Fruit fly (Drosophila melanogaster): ENCODE data around the gene CG11226.

The CG11226 gene

dm6 chr3L:22871030-22871844, 34.4 kb downstream of the CG11226 start (continued):
- peak; percentile 48 for TF ChIP-seq CG9932 (GFP tag; IDR thresholded peaks at IDR 0.05)
- TF ChIP-seq Blimp-1 (GFP tag; optimal IDR thresholded peaks at IDR 0.05) = no peak
- no peak for TF ChIP-seq eve (GFP tag; optimal IDR thresholded peaks at IDR 0.05)
- no peak for TF ChIP-seq CG3838 (GFP tag; optimal IDR thresholded peaks at IDR 0.05)
- peak; percentile 86 for TF ChIP-seq cg (GFP tag; optimal IDR thresholded peaks at IDR 0.05)
- TF ChIP-seq CG12071 (GFP tag; optimal IDR thresholded peaks at IDR 0.05) = no peak
- TF ChIP-seq Hr3 (GFP tag; optimal IDR thresholded peaks at IDR 0.05) = no peak
- TF ChIP-seq Atf6 (GFP tag; IDR thresholded peaks at IDR 0.05) = no peak
- no peak for TF ChIP-seq odd (GFP tag; optimal IDR thresholded peaks at IDR 0.05)
- no peak for TF ChIP-seq CG12155 (GFP tag; optimal IDR thresholded peaks at IDR 0.05)
- no peak for TF ChIP-seq Dip2 (GFP tag; IDR thresholded peaks at IDR 0.05)
- TF ChIP-seq CG13287 (GFP tag; IDR thresholded peaks at IDR 0.05; ENCODE audit: partially characterized antibody) = peak; percentile 70
- no peak for TF ChIP-seq ewg (GFP tag; optimal IDR thresholded peaks at IDR 0.05)
- no peak for TF ChIP-seq lilli (GFP tag; optimal IDR thresholded peaks at IDR 0.05)
- TF ChIP-seq sob (GFP tag; IDR thresholded peaks at IDR 0.05) = peak; percentile 14; the same call in 1 of the 2 replicates
- TF ChIP-seq Doc2 (GFP tag; IDR thresholded peaks at IDR 0.05) = no peak
- TF ChIP-seq CG7271 (tag; optimal IDR thresholded peaks at IDR 0.05) = no peak
- peak; percentile 34; the same call in 1 of the 2 replicates for TF ChIP-seq CG14014 (GFP tag; IDR thresholded peaks at IDR 0.05)
- TF ChIP-seq CG17186 (GFP tag; optimal IDR thresholded peaks at IDR 0.05) = no peak
- peak; percentile 2 for TF ChIP-seq HmgZ (tag; optimal IDR thresholded peaks at IDR 0.05)
- TF ChIP-seq jumu (GFP tag; optimal IDR thresholded peaks at IDR 0.05) = no peak
- peak; percentile 12 for TF ChIP-seq sqz (GFP tag; optimal IDR thresholded peaks at IDR 0.05)
- no peak for TF ChIP-seq croc (GFP tag; conservative IDR thresholded peaks at IDR 0.05)
- peak; percentile 71 for TF ChIP-seq tna (GFP tag; IDR thresholded peaks at IDR 0.05; ENCODE audit: partially characterized antibody)
- TF ChIP-seq CG11247 (GFP tag; IDR thresholded peaks at IDR 0.05) = peak; percentile 41; the same call in 1 of the 2 replicates
- no peak for TF ChIP-seq Deaf1 (tag; optimal IDR thresholded peaks at IDR 0.05)
- peak; percentile 9 for TF ChIP-seq CG2120 (GFP tag; optimal IDR thresholded peaks at IDR 0.05)
- peak; percentile 33 for TF ChIP-seq CG7786 (GFP tag; optimal IDR thresholded peaks at IDR 0.05)
- TF ChIP-seq Gug (GFP tag; IDR thresholded peaks at IDR 0.05) = no peak
- no peak for TF ChIP-seq TFAM (GFP tag; optimal IDR thresholded peaks at IDR 0.05)

- peak; percentile 64 for TF ChIP-seq cg (GFP tag; optimal IDR thresholded peaks at IDR 0.05)
- TF ChIP-seq her (GFP tag; optimal IDR thresholded peaks at IDR 0.05) = peak; percentile 44
- TF ChIP-seq CG17186 (GFP tag; optimal IDR thresholded peaks at IDR 0.05) = peak; percentile 32
- no peak for TF ChIP-seq Fer2 (tag; optimal IDR thresholded peaks at IDR 0.05)
- no peak for TF ChIP-seq Side (GFP tag; optimal IDR thresholded peaks at IDR 0.05)
- peak; percentile 85 for TF ChIP-seq Bgb (GFP tag; IDR thresholded peaks at IDR 0.05; ENCODE audit: partially characterized antibody)
- TF ChIP-seq ken (GFP tag; IDR thresholded peaks at IDR 0.05) = no peak
- peak; percentile 44; the same call in 1 of the 2 replicates for TF ChIP-seq inv (GFP tag; IDR thresholded peaks at IDR 0.05; ENCODE audit: partially characterized antibody)
- TF ChIP-seq CG4707 (GFP tag; optimal IDR thresholded peaks at IDR 0.05) = no peak
- peak; percentile 0 for TF ChIP-seq zen (tag; optimal IDR thresholded peaks at IDR 0.05)
- peak; percentile 55 for TF ChIP-seq CG13287 (GFP tag; IDR thresholded peaks at IDR 0.05; ENCODE audit: partially characterized antibody)
- TF ChIP-seq CG9727 (GFP tag; optimal IDR thresholded peaks at IDR 0.05) = no peak
- TF ChIP-seq stc (GFP tag; IDR thresholded peaks at IDR 0.05) = no peak
- TF ChIP-seq tna (GFP tag; IDR thresholded peaks at IDR 0.05; ENCODE audit: partially characterized antibody) = peak; percentile 44
- TF ChIP-seq CG7271 (tag; optimal IDR thresholded peaks at IDR 0.05) = no peak
- peak; percentile 48 for TF ChIP-seq Dp (GFP tag; optimal IDR thresholded peaks at IDR 0.05)
- TF ChIP-seq chif (GFP tag; optimal IDR thresholded peaks at IDR 0.05) = no peak
- peak; percentile 30 for TF ChIP-seq CG12769 (tag; optimal IDR thresholded peaks at IDR 0.05)
- TF ChIP-seq CG33557 (GFP tag; optimal IDR thresholded peaks at IDR 0.05) = no peak
- TF ChIP-seq CG10979 (tag; optimal IDR thresholded peaks at IDR 0.05) = peak; percentile 3
- no peak for TF ChIP-seq GATAe (GFP tag; conservative IDR thresholded peaks at IDR 0.05)
- no peak for TF ChIP-seq CG12071 (GFP tag; optimal IDR thresholded peaks at IDR 0.05)
- TF ChIP-seq CG34224 (GFP tag; IDR thresholded peaks at IDR 0.05; ENCODE audit: partially characterized antibody) = peak; percentile 70
- peak; percentile 25; the same call in 1 of the 3 replicates for TF ChIP-seq CG11695 (GFP tag; IDR thresholded peaks at IDR 0.05)
Measured at dm6 chr3L:22871845-22872361, 35.0 kb downstream of the CG11226 start, which contains the start of the genes CG11109 and Arf1. TSS of gene CG11109 (plus strand) at chr3L:22872200. TSS of gene Arf1 (minus strand) at chr3L:22872231.

All from whole organism, embryonic.